Worm (Caenorhabditis elegans) whole organism, L2 larva: Measurements from ENCODE around the gene Y62H9A.15.

Experiments used
- F13H6.1 ChIP-seq: sonication (generic microtip); optimal IDR thresholded peaks from 2 replicates; lab custom pipeline; 2016; ENCODE audit warnings: missing genetic modification characterization, missing compliant biosample characterization
- ama-1 ChIP-seq: fragments of 150-350 bp; optimal IDR thresholded peaks from 2 replicates; lab custom pipeline; 2018; ENCODE audit warnings: inconsistent platforms
- lin-13 ChIP-seq: fragments of 150-350 bp; optimal IDR thresholded peaks from 2 replicates; lab custom pipeline; 2014; ENCODE audit warnings: missing biosample characterization, missing genetic modification reagents, missing genetic modification characterization
- nhr-12 ChIP-seq: fragments of 150-350 bp; optimal IDR thresholded peaks from 2 replicates; lab custom pipeline; 2014; ENCODE audit warnings: missing biosample characterization, missing genetic modification characterization
- snpc-4 ChIP-seq: fragments of 150-350 bp; optimal IDR thresholded peaks from 2 replicates; lab custom pipeline; 2014; ENCODE audit warnings: missing biosample characterization, missing genetic modification characterization
- zag-1 ChIP-seq: fragments of 150-350 bp; optimal IDR thresholded peaks from 2 replicates; lab custom pipeline; 2014; ENCODE audit warnings: missing biosample characterization, missing genetic modification characterization

- TF ChIP-seq nhr-12 (no peak), ama-1 (lab: Kevin White, UChicago) (no peak), F13H6.1 (tag; lab: Kevin White, UChicago) (no peak), snpc-4 (no peak), lin-13 (GFP tag; lab: Kevin White, UChicago) (no peak), zag-1 (tag; lab: Kevin White, UChicago) (no peak)
These were observed 13.2 kb downstream of the Y62H9A.15 start for ce11 chrX:11896708-11897107.
